Fruit fly (Drosophila melanogaster) Kc167 (cell line): ENCODE data around the gene CG32568.

Experiments used
- Myc ChIP-seq: fragments of >200 bp; optimal IDR thresholded peaks from 2 replicates; lab custom pipeline; 2017; ENCODE audit warnings: missing external identifiers
- Sin3A ChIP-seq: fragments of >200 bp; optimal IDR thresholded peaks from 2 replicates; lab custom pipeline; 2018; ENCODE audit warnings: missing external identifiers
- h ChIP-seq: fragments of >200 bp; optimal IDR thresholded peaks from 3 replicates; lab custom pipeline; 2018; ENCODE audit warnings: missing external identifiers
- insv ChIP-seq: fragments of >200 bp; optimal IDR thresholded peaks from 3 replicates; lab custom pipeline; 2018; ENCODE audit warnings: missing external identifiers
- psq ChIP-seq: fragments of >200 bp; optimal IDR thresholded peaks from 2 replicates; lab custom pipeline; 2017; ENCODE audit warnings: missing external identifiers
- ttk ChIP-seq: sonication (Bioruptor generic); optimal IDR thresholded peaks from 2 replicates; lab custom pipeline; 2017; ENCODE audit warnings: missing external identifiers

The CG32568 gene

DNA sequence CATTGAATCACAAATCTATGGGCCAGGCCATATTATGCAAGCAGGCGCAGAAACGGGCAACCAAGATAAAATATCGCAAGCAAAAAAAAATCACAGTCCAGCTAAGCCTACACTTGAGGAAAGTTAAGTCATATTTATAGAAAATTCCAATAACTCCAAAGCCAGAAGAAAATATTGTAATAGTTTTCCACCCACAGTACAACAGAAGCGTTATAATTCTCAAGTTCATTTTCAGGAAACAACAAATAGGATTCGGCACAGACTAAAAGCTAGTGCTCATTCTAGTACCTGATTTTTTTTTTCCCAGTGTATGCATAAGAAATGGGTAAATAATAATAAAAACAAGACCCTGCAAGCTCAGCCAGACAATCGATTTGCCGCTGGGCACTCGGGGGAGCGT is 25.1 kb downstream of the CG32568 start:
- TF ChIP-seq ttk: no peak
- no peak for TF ChIP-seq Sin3A (lab: Kevin White, UChicago)
- no peak for TF ChIP-seq psq (lab: Kevin White, UChicago)
- TF ChIP-seq insv (lab: Kevin White, UChicago): no peak
- TF ChIP-seq Myc: no peak
- no peak for TF ChIP-seq h (lab: Kevin White, UChicago)

DNA sequence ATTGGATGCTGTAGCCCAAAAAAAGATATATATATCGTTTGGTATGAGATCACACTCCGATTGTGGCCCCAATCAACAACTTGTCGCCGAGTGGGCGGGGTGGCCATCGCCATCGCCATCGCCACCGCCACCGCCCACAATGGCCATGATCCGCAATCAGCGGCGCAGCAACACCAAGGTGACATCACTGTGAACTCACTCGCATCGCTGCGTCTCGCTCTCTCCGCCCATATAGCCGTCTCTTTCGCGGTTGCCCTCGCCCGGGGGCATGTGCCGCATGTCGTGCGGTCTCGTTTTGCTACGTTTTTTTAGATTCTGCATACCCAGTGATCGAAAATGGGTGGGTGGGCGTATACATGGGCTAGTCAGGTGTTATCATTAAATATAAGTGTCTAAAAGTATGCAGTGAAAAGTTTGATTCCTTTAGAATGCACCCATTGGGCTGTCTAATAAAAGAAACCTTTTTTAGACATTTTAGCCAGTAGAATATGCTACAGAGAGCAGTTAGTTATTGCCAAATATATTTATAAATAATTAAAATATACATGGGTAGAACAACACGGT is 26.2 kb downstream of the CG32568 start:
- TF ChIP-seq insv (lab: Kevin White, UChicago) (no peak), ttk (no peak), psq (lab: Kevin White, UChicago) (no peak), h (lab: Kevin White, UChicago) (no peak), Sin3A (lab: Kevin White, UChicago) (no peak), Myc (no peak)

DNA sequence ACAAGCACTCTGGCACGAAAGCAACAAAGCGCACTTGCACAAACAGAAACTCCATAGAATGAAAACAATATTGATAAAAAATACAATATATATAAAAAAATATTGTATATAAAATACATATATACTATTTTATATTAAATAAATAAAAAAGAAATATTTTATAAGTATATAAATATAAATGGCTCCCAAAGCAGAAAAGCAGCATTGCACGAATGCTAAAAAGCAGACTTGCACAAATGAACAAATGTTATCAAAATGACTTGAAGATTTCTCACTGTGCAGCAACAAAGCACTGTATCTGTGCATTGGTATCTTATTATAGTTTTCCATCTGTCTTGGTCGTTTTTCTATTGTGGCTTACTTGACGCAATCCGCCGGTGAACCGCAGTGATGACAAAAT is 28.1 kb downstream of the CG32568 start:
- TF ChIP-seq psq (lab: Kevin White, UChicago): no peak
- no peak for TF ChIP-seq insv (lab: Kevin White, UChicago)
- TF ChIP-seq h (lab: Kevin White, UChicago): no peak
- TF ChIP-seq ttk: no peak
- TF ChIP-seq Sin3A (lab: Kevin White, UChicago): no peak
- TF ChIP-seq Myc: no peak

DNA sequence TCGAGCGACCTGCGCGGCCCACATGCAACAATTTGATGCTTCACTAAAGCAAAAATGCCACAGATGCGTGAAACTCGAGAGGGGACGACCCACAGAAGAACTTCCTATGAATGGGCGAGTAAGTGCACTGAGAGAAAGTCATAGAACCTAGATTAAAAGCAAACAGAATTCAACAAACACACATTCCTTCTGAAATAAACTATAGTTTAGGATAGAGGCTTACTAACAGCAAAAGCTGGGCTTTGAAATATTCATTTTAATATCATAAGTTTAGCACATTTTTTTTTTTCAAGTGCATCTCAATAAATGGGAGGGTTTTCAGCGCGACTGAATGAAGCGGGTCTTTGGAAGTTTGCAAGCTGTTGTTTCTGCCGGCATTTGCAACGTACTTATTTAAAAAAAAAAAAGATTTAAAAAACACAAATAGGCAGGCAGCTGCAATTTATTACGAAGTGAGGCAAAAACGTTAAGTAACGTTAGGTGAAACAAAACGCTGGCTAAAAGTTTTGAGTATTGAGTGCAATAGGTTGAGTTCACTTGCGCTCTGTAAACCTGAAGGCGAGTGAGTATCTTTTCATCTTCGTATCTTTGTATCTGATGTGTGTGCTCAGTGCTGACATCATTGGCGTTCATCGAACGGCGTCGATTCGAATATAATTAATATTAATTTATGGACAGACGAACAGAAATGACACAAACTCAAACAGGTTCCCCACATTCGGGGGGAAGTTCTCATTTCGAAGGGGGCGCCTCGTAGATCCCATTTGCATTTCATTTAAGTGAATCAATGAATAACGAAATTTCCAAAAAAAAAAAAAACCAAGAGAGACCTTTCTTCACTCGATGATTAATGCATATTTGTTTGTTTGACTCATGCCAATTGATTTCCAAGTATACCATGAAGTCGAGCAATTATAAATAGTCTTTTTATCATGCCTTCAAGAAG is 32.4 kb downstream of the CG32568 start:
- TF ChIP-seq h (lab: Kevin White, UChicago) (no peak), Sin3A (lab: Kevin White, UChicago) (no peak), ttk (no peak), psq (lab: Kevin White, UChicago) (no peak), Myc (no peak), insv (lab: Kevin White, UChicago) (no peak)

DNA sequence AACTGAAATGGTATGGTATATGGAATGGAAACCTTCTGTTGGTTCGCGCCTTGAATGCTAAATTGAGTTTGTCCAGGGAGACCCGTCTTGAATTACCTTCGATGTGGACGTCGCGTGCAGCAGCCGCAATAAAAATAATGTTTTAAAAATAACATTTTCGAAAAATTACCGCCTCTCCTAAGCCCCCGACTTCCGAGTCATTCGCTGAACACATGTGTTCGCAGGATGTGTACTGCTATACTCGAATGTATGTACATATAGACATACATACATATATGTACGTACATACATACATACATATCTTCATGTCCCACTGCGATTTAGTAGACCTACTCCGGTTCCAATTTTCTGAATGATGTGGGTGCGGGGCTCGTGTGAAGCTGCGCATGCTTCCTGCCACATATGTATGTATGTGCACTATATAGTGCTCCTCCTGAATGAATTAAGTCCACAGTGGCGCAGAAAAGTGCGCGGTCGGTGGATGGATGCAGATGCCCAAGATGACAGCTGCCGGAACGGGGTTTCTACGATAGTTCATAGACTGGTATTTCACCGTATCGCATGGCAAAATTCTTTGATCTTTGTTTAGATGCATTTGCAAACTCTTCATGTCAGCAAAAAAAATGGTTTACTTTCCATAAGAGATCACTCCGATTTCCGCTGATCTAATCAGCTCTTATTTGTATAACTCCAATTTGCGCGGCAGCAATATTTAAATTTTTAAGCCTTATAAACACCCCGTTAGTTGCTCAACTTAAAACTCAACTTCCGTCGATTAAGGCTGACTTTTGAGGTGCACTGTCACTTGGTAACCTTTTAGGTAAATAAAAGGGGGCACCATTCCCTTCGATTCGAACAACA is 33.7 kb downstream of the CG32568 start:
- no peak for TF ChIP-seq h (lab: Kevin White, UChicago)
- no peak for TF ChIP-seq ttk
- no peak for TF ChIP-seq insv (lab: Kevin White, UChicago)

DNA sequence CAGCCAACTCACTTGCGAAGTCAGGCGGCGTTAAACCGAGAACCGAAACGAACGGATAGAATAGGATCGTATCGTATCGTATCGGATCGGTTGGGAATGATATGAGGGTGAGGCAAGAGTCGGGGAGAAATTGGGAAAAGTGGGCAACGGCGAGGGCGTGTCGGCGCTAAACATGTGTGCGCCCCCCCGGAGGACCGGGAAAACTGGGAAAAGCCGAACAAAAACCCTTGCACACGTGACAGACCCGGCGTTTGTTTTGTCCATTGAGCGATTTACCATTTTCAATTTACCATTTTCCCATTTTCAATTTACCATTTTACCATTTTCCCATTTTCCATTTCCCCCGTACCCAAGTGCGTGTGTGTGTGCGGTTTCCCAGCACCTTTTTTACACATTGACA is 34.4 kb downstream of the CG32568 start:
- no peak for TF ChIP-seq ttk

DNA sequence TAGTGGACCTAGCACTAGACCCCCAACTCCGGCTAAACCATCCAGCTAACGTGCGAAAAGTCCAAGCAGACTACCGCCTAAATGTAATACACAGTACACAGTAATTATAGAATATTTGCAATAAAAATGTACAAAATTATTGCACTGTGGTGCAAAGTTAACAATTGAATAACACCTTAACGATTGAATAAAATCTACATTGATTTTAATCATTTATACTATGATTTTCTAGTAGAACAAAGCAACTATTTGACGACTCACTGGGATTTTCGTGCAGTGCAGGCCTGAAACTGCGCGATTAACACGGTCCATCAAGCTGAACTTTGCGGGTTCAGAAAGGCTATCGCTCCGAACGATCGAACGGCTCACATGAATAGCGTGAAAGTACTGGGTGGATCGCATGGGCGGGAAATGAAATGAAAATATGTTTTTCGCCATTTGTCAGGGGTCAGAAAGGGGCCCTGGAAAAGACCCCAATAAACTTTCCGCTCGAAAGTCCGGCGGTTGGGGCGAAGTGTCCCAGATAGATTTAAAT is 37.5 kb downstream of the CG32568 start:
- TF ChIP-seq psq (lab: Kevin White, UChicago) (no peak), ttk (no peak), insv (lab: Kevin White, UChicago) (no peak), h (lab: Kevin White, UChicago) (no peak), Sin3A (lab: Kevin White, UChicago) (no peak), Myc (no peak)

DNA sequence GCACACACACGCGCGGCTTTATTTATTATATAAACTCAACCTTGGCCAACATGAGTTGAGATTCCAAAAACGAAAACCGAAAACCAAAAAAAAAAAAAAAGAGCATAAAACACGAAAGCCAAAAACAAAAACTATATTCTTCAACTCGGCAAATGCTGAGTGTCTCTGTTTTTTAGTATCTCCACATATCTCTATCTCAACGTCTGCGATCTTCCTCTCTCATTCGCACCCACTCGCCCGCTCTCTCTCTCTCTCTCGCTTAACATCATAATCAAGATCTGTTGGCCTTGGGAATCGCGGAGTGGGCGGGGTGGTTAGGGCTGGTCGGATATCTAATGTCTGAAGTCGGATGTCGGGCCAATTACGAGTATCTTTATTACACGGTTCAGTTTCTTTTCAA is 39.5 kb downstream of the CG32568 start:
- TF ChIP-seq h (lab: Kevin White, UChicago): no peak

DNA sequence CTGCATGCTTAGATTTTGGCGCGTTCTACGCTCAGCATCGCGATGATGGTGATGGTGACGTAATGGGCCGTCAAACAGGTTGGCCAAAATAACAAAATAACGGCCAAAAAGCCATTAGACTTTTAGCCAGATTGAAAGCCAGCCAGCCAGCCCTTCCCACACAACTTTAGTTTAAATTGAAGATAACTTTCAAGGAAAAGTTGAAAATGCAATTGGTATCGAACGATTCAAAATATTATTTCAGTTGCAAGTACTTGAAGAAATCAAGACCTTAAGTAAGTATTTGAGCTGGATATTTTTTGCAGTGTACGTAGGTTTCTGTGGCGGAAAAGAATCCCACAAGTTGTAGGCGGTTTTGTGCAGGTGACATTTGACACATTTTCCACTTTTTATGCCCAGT is 40.3 kb downstream of the CG32568 start:
- TF ChIP-seq Sin3A (lab: Kevin White, UChicago) (no peak), psq (lab: Kevin White, UChicago) (no peak), Myc (no peak), h (lab: Kevin White, UChicago) (no peak)

DNA sequence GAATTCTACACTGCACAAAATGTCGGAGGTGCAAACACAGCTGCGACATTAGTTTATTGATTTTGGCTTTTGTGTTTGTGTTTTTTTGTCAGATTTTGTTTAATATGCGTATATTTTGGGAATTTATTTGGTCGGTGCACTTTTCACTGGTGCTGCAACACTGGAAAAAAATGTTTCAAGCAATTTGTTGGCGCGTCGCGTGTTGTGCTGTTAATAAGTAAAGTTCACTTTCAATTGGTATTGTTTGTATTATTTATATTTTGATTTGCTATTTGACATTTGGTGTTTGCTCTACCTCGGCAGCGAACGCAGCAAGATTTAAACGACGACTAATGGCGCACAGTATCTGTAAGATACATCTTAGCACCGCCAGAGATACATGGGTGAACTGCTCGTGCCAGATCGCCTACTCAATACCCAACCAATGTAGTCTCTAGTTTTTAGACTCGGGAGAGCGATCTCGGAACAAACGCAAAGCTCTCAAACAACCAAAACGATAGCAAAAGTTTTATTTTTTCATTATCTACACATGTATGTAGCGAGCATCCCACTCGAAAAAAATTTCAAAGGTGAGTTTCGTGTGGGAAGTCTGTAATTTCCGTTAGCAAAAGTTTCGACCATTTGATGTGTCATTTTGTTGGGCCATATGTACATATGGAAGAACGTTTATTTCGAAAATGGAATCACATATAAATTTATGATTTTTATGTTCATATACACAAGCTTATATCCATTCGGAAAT is 41.6 kb downstream of the CG32568 start:
- TF ChIP-seq Sin3A (lab: Kevin White, UChicago): no peak
- no peak for TF ChIP-seq insv (lab: Kevin White, UChicago)
- no peak for TF ChIP-seq ttk
- no peak for TF ChIP-seq psq (lab: Kevin White, UChicago)
- no peak for TF ChIP-seq h (lab: Kevin White, UChicago)
- TF ChIP-seq Myc: no peak

DNA sequence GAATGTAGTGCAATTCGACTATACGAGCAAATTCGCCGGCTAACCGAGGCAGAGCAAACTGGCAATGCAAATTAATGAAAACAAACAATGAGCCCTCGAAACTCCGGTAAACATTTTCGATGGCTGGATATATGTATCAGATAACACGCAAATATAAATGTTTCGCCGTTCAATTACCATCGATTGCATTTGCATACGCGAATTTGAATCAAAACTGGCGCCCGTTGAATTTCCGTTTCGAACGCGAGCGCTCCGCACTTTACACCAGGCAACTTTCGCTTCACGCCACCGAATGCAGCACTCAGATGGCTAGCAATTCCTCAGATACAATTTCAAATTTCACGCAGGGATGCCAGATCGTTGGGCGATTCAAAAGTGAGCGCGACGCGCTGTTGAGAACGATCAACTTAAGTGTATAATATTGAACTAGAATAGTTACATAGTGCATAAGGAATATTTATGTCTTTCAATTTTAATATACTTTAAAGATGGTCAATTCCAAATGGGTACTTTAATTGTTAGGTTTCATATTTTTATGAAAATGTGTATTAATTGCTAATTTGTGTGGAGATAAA is 42.5 kb downstream of the CG32568 start, which contains the start of gene if:
TSS of gene if (minus strand) at position 294 of the 575 bp plus-strand sequence.
- TF ChIP-seq psq (lab: Kevin White, UChicago) (no peak), insv (lab: Kevin White, UChicago) (no peak), ttk (no peak), h (lab: Kevin White, UChicago) (no peak), Sin3A (lab: Kevin White, UChicago) (no peak), Myc (no peak)
